Fruit fly (Drosophila melanogaster): Measurements from ENCODE around the gene Tom20.

The Tom20 gene

DNA sequence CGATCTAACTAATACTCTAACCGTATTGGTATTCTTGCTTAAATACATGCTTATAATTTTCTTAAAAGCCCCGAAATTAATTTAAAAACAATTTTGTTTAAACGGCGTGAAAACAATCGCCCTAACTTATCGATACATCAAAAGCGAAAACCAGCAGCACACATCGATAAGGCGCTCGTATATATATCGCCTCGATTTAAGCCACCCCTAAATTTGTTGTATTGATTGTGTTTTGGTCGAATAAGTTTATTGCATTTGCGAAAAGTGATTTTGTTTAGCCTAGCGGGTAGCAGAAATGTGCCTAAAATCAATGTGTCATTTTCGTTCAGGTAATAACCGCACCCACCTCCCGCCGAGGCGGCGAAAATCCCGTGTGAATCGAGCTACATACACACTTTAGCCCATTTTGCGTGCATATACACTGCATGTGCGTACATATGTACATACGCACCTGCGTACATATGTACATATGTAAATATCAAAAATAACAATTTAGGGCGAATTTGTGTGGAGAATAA, 8.7 kb upstream of the Tom20 start, which contains the start of the genes CG7646 and Nca (continued):
- TF ChIP-seq slbo (GFP tag; IDR thresholded peaks at IDR 0.05) = no peak
- peak; percentile 87 for TF ChIP-seq CG34224 (GFP tag; IDR thresholded peaks at IDR 0.05; ENCODE audit: partially characterized antibody)
- peak; percentile 86 for TF ChIP-seq pfk (GFP tag; optimal IDR thresholded peaks at IDR 0.05)
- no peak for TF ChIP-seq CG4424 (GFP tag; optimal IDR thresholded peaks at IDR 0.05)
- TF ChIP-seq CkIIα-i1 (GFP tag; IDR thresholded peaks at IDR 0.05) = no peak
- TF ChIP-seq CG7372 (GFP tag; IDR thresholded peaks at IDR 0.05) = no peak
- TF ChIP-seq CG16813 (GFP tag; IDR thresholded peaks at IDR 0.05; ENCODE audit: partially characterized antibody) = peak; percentile 91
- TF ChIP-seq CG10431 (GFP tag; optimal IDR thresholded peaks at IDR 0.05) = no peak
- TF ChIP-seq CG8290 (GFP tag; optimal IDR thresholded peaks at IDR 0.05) = no peak
- no peak for TF ChIP-seq CG8290 (tag; optimal IDR thresholded peaks at IDR 0.05)

DNA sequence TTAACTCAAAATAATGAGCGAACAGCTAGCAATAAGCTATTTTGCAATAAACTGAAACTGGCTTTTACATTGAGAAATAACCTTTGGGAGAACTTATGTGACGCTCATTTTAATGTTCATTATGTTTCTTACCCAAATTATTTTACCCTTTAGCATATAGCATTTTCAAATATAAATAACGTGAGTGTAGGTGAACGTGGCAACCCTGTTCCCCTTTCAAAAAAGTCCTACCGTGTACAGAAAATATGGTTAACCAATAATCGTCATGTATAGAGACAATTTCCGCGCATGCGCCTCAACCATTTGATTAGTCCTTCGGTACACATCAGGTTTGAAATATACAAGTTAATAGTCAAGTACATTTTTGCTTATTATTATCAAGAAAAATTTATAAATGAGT, 6.4 kb upstream of the Tom20 start:
- TF ChIP-seq CG10209 (GFP tag; optimal IDR thresholded peaks at IDR 0.05) (no peak), CG32767 (GFP tag; IDR thresholded peaks at IDR 0.05) (peak; percentile 77), CG15479 (GFP tag; optimal IDR thresholded peaks at IDR 0.05) (no peak), ewg (GFP tag; optimal IDR thresholded peaks at IDR 0.05) (peak; percentile 90), CG4854 (GFP tag; optimal IDR thresholded peaks at IDR 0.05) (no peak), Tbp (GFP tag; optimal IDR thresholded peaks at IDR 0.05) (no peak), CG8290 (GFP tag; optimal IDR thresholded peaks at IDR 0.05) (no peak), CG8290 (tag; optimal IDR thresholded peaks at IDR 0.05) (peak in 1 of 2 experiments; percentile 27), eve (GFP tag; optimal IDR thresholded peaks at IDR 0.05) (no peak), CG34376 (GFP tag; optimal IDR thresholded peaks at IDR 0.05) (no peak), Hr3 (GFP tag; optimal IDR thresholded peaks at IDR 0.05) (no peak), CG11723 (GFP tag; optimal IDR thresholded peaks at IDR 0.05) (no peak), Adf1 (GFP tag; IDR thresholded peaks at IDR 0.05) (no peak), CG6765 (GFP tag; optimal IDR thresholded peaks at IDR 0.05) (no peak), Hmr (GFP tag; optimal IDR thresholded peaks at IDR 0.05) (no peak), CG1832 (GFP tag; optimal IDR thresholded peaks at IDR 0.05) (no peak), CG13287 (GFP tag; IDR thresholded peaks at IDR 0.05; ENCODE audit: partially characterized antibody) (0 out of 2 replicates have a peak, but pooled peaks have one; percentile 16), Nf-YC (tag; optimal IDR thresholded peaks at IDR 0.05) (peak; percentile 61), CG13894 (tag; optimal IDR thresholded peaks at IDR 0.05) (peak; percentile 42), stwl (tag; optimal IDR thresholded peaks at IDR 0.05) (peak; percentile 35), jumu (GFP tag; optimal IDR thresholded peaks at IDR 0.05) (no peak), CG9817 (tag; optimal IDR thresholded peaks at IDR 0.05) (no peak), tin (GFP tag; optimal IDR thresholded peaks at IDR 0.05) (no peak), Hr78 (GFP tag; optimal IDR thresholded peaks at IDR 0.05) (no peak), Med (GFP tag) (peak; percentile 50), crp (GFP tag; optimal IDR thresholded peaks at IDR 0.05) (no peak), gce (GFP tag; IDR thresholded peaks at IDR 0.05) (no peak), abd-A (tag; optimal IDR thresholded peaks at IDR 0.05) (peak; percentile 7), onecut (GFP tag; IDR thresholded peaks at IDR 0.05) (peak; percentile 85)
